Worm (Caenorhabditis elegans) whole organism, early embryonic: ENCODE results near the gene oac-55.

ENCODE experiments used
- B0310.2 ChIP-seq: sonication (generic microtip); optimal IDR thresholded peaks from 2 replicates; lab custom pipeline; 2016; ENCODE audit warnings: mild to moderate bottlenecking, missing genetic modification characterization, missing compliant biosample characterization
- aly-1 ChIP-seq: sonication (generic microtip); optimal IDR thresholded peaks from 2 replicates; lab custom pipeline; 2016; ENCODE audit warnings: missing genetic modification characterization, missing compliant biosample characterization
- ama-1 ChIP-seq: fragments of 150-350 bp; optimal IDR thresholded peaks from 2 replicates; lab custom pipeline; 2014
- ceh-13 ChIP-seq: fragments of 200-800 bp; sonication (Bioruptor generic); optimal IDR thresholded peaks from 2 replicates; lab custom pipeline; 2018; ENCODE audit warnings: mild to moderate bottlenecking, missing genetic modification characterization, missing compliant biosample characterization
- flt-1 ChIP-seq: fragments of 200-800 bp; sonication (Bioruptor generic); IDR thresholded peaks from 2 replicates; pipeline ENCODE4 v1.3.6; 2022; ENCODE audit warnings: missing genetic modification characterization, missing compliant biosample characterization
- hmbx-1 ChIP-seq: sonication (generic microtip); optimal IDR thresholded peaks from 2 replicates; lab custom pipeline; 2016; ENCODE audit warnings: mild to moderate bottlenecking, missing genetic modification characterization, missing compliant biosample characterization
- hmg-4 ChIP-seq: fragments of 200-800 bp; sonication (Bioruptor generic); optimal IDR thresholded peaks from 2 replicates; lab custom pipeline; 2018; ENCODE audit warnings: mild to moderate bottlenecking, missing genetic modification characterization, missing compliant biosample characterization
- hnd-1 ChIP-seq: sonication (generic microtip); optimal IDR thresholded peaks from 2 replicates; lab custom pipeline; 2016; ENCODE audit warnings: missing genetic modification characterization, missing compliant biosample characterization
- pes-1 ChIP-seq: fragments of 200-800 bp; sonication (Bioruptor generic); IDR thresholded peaks from 2 replicates; pipeline ENCODE4 v1.3.6; 2022; ENCODE audit warnings: missing genetic modification reagents, missing genetic modification characterization, missing compliant biosample characterization
- scrt-1 ChIP-seq: fragments of 200-800 bp; sonication (Bioruptor generic); IDR thresholded peaks from 2 replicates; pipeline ENCODE4 v1.3.6; 2022; ENCODE audit warnings: missing genetic modification characterization, missing compliant biosample characterization
- sea-1 ChIP-seq: fragments of 200-800 bp; sonication (Bioruptor generic); conservative IDR thresholded peaks from 2 replicates; pipeline ENCODE4 v1.3.6; 2022; ENCODE audit warnings: missing genetic modification characterization, missing compliant biosample characterization
- tbx-11 ChIP-seq: fragments of 200-800 bp; sonication (Bioruptor generic); IDR thresholded peaks from 2 replicates; pipeline ENCODE4 v1.3.6; 2022; ENCODE audit warnings: missing genetic modification characterization, missing compliant biosample characterization
- tra-4 ChIP-seq: sonication (generic microtip); optimal IDR thresholded peaks from 2 replicates; lab custom pipeline; 2017; ENCODE audit warnings: missing genetic modification characterization, missing compliant biosample characterization

ce11 chrV:3776086-3776589 is 15.2 kb downstream of the oac-55 start, which contains the start of gene cysl-3:
- TF ChIP-seq pes-1 (GFP tag; lab: Robert Waterston, UW) (no peak), scrt-1 (no peak), ama-1 (no peak), flt-1 (GFP tag; lab: Robert Waterston, UW) (no peak), hnd-1 (tag; lab: Kevin White, UChicago) (no peak), hmg-4 (GFP tag; lab: Kevin White, UChicago) (no peak), sea-1 (no peak), B0310.2 (tag; lab: Kevin White, UChicago) (no peak), tra-4 (no peak), hmbx-1 (tag; lab: Kevin White, UChicago) (no peak), ceh-13 (no peak), aly-1 (tag; lab: Kevin White, UChicago) (no peak), tbx-11 (GFP tag; lab: Robert Waterston, UW) (no peak)
